Fruit fly (Drosophila melanogaster) whole organism, prepupa: ENCODE data around the gene Mgat2.

Source experiments
- Blimp-1 ChIP-seq: fragments of 200-800 bp; sonication (Bioruptor generic); optimal IDR thresholded peaks from 3 replicates; lab custom pipeline; 2017; ENCODE audit warnings: missing biosample characterization, missing genetic modification characterization, mild to moderate bottlenecking, moderate library complexity, missing genetic modification reagents
- CG10669 ChIP-seq: fragments of 200-800 bp; sonication (Bioruptor generic); optimal IDR thresholded peaks from 3 replicates; lab custom pipeline; 2018; ENCODE audit warnings: missing biosample characterization, mild to moderate bottlenecking, missing genetic modification characterization, moderate library complexity
- CG11294 ChIP-seq: fragments of 200-800 bp; sonication (Bioruptor generic); IDR thresholded peaks from 2 replicates; pipeline ENCODE4 v1.3.6; 2022; ENCODE audit warnings: missing biosample characterization, missing genetic modification characterization
- CG11762 ChIP-seq: fragments of 200-800 bp; sonication (Bioruptor generic); optimal IDR thresholded peaks from 3 replicates; lab custom pipeline; 2016; ENCODE audit warnings: missing biosample characterization, missing genetic modification characterization; ENCODE audit not compliant: insufficient read depth
- CG15336 ChIP-seq: fragments of 200-800 bp; sonication (Bioruptor generic); IDR thresholded peaks from 2 replicates; pipeline ENCODE4 v1.3.6; 2022; ENCODE audit warnings: missing biosample characterization, missing genetic modification characterization
- CG3032 ChIP-seq: fragments of 200-800 bp; optimal IDR thresholded peaks from 2 replicates; lab custom pipeline; 2019; ENCODE audit warnings: missing biosample characterization, mild to moderate bottlenecking, missing genetic modification characterization, moderate library complexity
- CG31627 ChIP-seq: fragments of 200-800 bp; sonication (Bioruptor generic); optimal IDR thresholded peaks from 3 replicates; lab custom pipeline; 2016; ENCODE audit warnings: missing biosample characterization, missing genetic modification characterization
- CG32006 ChIP-seq: fragments of 200-800 bp; sonication (Bioruptor generic); optimal IDR thresholded peaks from 3 replicates; lab custom pipeline; 2017; ENCODE audit warnings: missing biosample characterization, mild to moderate bottlenecking, missing genetic modification characterization
- CG34406 ChIP-seq: fragments of 200-800 bp; sonication (Bioruptor generic); optimal IDR thresholded peaks from 3 replicates; lab custom pipeline; 2016; ENCODE audit warnings: missing biosample characterization, missing genetic modification characterization
- CG3919 ChIP-seq: fragments of 200-800 bp; sonication (Bioruptor generic); optimal IDR thresholded peaks from 3 replicates; lab custom pipeline; 2016; ENCODE audit warnings: missing biosample characterization, missing genetic modification characterization
- CG4318 ChIP-seq: fragments of 200-800 bp; sonication (Bioruptor generic); optimal IDR thresholded peaks from 3 replicates; lab custom pipeline; 2017; ENCODE audit warnings: missing biosample characterization, mild to moderate bottlenecking, missing genetic modification characterization
- CG6163 ChIP-seq: fragments of 200-800 bp; sonication (Bioruptor generic); IDR thresholded peaks from 3 replicates; pipeline ENCODE4 v1.3.6; 2022; ENCODE audit warnings: missing biosample characterization, missing genetic modification characterization
- CG6792 ChIP-seq: fragments of 200-800 bp; sonication (Bioruptor generic); optimal IDR thresholded peaks from 3 replicates; lab custom pipeline; 2016; ENCODE audit warnings: missing biosample characterization, missing genetic modification characterization
- CG6808 ChIP-seq: fragments of 200-800 bp; sonication (Bioruptor generic); optimal IDR thresholded peaks from 3 replicates; lab custom pipeline; 2017; ENCODE audit warnings: missing biosample characterization, missing genetic modification characterization, mild to moderate bottlenecking, moderate library complexity, missing genetic modification reagents
- CG7368 ChIP-seq: fragments of 200-800 bp; sonication (Bioruptor generic); optimal IDR thresholded peaks from 3 replicates; lab custom pipeline; 2016; ENCODE audit warnings: missing biosample characterization, missing genetic modification characterization
- CG8119 ChIP-seq: fragments of 200-800 bp; sonication (Bioruptor generic); IDR thresholded peaks from 3 replicates; pipeline ENCODE4 v1.3.6; 2022; ENCODE audit warnings: missing biosample characterization, missing genetic modification characterization
- CG8319 ChIP-seq: fragments of 200-800 bp; sonication (Bioruptor generic); optimal IDR thresholded peaks from 3 replicates; lab custom pipeline; 2016; ENCODE audit warnings: missing biosample characterization, missing genetic modification characterization
- CG8632 ChIP-seq: fragments of 200-800 bp; sonication (Bioruptor generic); optimal IDR thresholded peaks from 3 replicates; lab custom pipeline; 2016; ENCODE audit warnings: missing biosample characterization, missing genetic modification characterization
- CG9139 ChIP-seq: fragments of 200-800 bp; sonication (Bioruptor generic); optimal IDR thresholded peaks from 3 replicates; lab custom pipeline; 2017; ENCODE audit warnings: missing biosample characterization, mild to moderate bottlenecking, missing genetic modification characterization
- Eip75B ChIP-seq: fragments of 200-800 bp; sonication (Bioruptor generic); optimal IDR thresholded peaks from 3 replicates; lab custom pipeline; 2016; ENCODE audit warnings: missing biosample characterization, missing genetic modification characterization
- Eip78C ChIP-seq: fragments of 200-800 bp; sonication (Bioruptor generic); peaks from one replicate; lab custom pipeline; 2016; ENCODE audit warnings: missing biosample characterization, missing genetic modification characterization
- Eip93F ChIP-seq: fragments of 200-800 bp; sonication (Bioruptor generic); optimal IDR thresholded peaks from 2 replicates; lab custom pipeline; 2016; ENCODE audit warnings: missing biosample characterization, mild to moderate bottlenecking, missing genetic modification characterization
- Ets21C ChIP-seq: fragments of 200-800 bp; sonication (Bioruptor generic); optimal IDR thresholded peaks from 3 replicates; lab custom pipeline; 2016; ENCODE audit warnings: missing biosample characterization, missing genetic modification characterization
- Ets96B ChIP-seq: fragments of 200-800 bp; optimal IDR thresholded peaks from 2 replicates; lab custom pipeline; 2019; ENCODE audit warnings: missing biosample characterization, mild to moderate bottlenecking, missing genetic modification characterization, moderate library complexity
- Gug ChIP-seq: fragments of 200-800 bp; sonication (Bioruptor generic); IDR thresholded peaks from 2 replicates; pipeline ENCODE4 v1.3.6; 2022; ENCODE audit warnings: missing biosample characterization, missing genetic modification characterization
- Hr38 ChIP-seq: sonication (Bioruptor generic); optimal IDR thresholded peaks from 2 replicates; lab custom pipeline; 2016; ENCODE audit warnings: missing biosample characterization, missing genetic modification characterization
- Hr39 ChIP-seq: fragments of 200-800 bp; sonication (Bioruptor generic); optimal IDR thresholded peaks from 2 replicates; lab custom pipeline; 2016; ENCODE audit warnings: missing biosample characterization, missing genetic modification characterization
- Hr4 ChIP-seq: fragments of 200-800 bp; sonication (Bioruptor generic); optimal IDR thresholded peaks from 3 replicates; lab custom pipeline; 2016; ENCODE audit warnings: missing biosample characterization, missing genetic modification characterization
- Lpt ChIP-seq: fragments of 200-800 bp; sonication (Bioruptor generic); optimal IDR thresholded peaks from 3 replicates; lab custom pipeline; 2016; ENCODE audit warnings: missing biosample characterization, missing genetic modification characterization
- Met ChIP-seq: fragments of 200-800 bp; sonication (Bioruptor generic); optimal IDR thresholded peaks from 3 replicates; lab custom pipeline; 2016; ENCODE audit warnings: missing biosample characterization, missing genetic modification characterization
- OdsH ChIP-seq: fragments of 200-800 bp; sonication (Bioruptor generic); optimal IDR thresholded peaks from 3 replicates; lab custom pipeline; 2016; ENCODE audit warnings: missing biosample characterization, missing genetic modification characterization
- Smox ChIP-seq: fragments of 200-800 bp; sonication (Bioruptor generic); optimal IDR thresholded peaks from 3 replicates; lab custom pipeline; 2016; ENCODE audit warnings: missing biosample characterization, missing genetic modification characterization
- Sox102F ChIP-seq: fragments of 200-800 bp; sonication (Bioruptor generic); optimal IDR thresholded peaks from 2 replicates; lab custom pipeline; 2016; ENCODE audit warnings: missing biosample characterization, mild to moderate bottlenecking, missing genetic modification characterization
- Sox14 ChIP-seq: fragments of 200-800 bp; sonication (Bioruptor generic); optimal IDR thresholded peaks from 3 replicates; lab custom pipeline; 2016; ENCODE audit warnings: missing biosample characterization, missing genetic modification characterization
- Sox15 ChIP-seq: fragments of 200-800 bp; sonication (Bioruptor generic); optimal IDR thresholded peaks from 3 replicates; lab custom pipeline; 2016; ENCODE audit warnings: missing biosample characterization, missing genetic modification characterization
- achi ChIP-seq: fragments of 200-800 bp; sonication (Bioruptor generic); optimal IDR thresholded peaks from 3 replicates; lab custom pipeline; 2016; ENCODE audit warnings: missing biosample characterization, missing genetic modification characterization
- acj6 ChIP-seq: fragments of 200-800 bp; sonication (Bioruptor generic); optimal IDR thresholded peaks from 3 replicates; lab custom pipeline; 2016; ENCODE audit warnings: missing biosample characterization, missing genetic modification characterization
- cyc ChIP-seq: fragments of 200-800 bp; sonication (Bioruptor generic); optimal IDR thresholded peaks from 3 replicates; lab custom pipeline; 2016; ENCODE audit warnings: missing biosample characterization, missing genetic modification characterization
- dac ChIP-seq: fragments of 200-800 bp; sonication (Bioruptor generic); optimal IDR thresholded peaks from 2 replicates; lab custom pipeline; 2017; ENCODE audit warnings: missing biosample characterization, mild to moderate bottlenecking, missing genetic modification characterization
- dsx ChIP-seq: fragments of 200-800 bp; optimal IDR thresholded peaks from 3 replicates; lab custom pipeline; 2019; ENCODE audit warnings: missing biosample characterization, mild to moderate bottlenecking, missing genetic modification characterization, moderate library complexity; ENCODE audit not compliant: poor library complexity, severe bottlenecking
- eg ChIP-seq: fragments of 200-800 bp; sonication (Bioruptor generic); IDR thresholded peaks from 3 replicates; pipeline ENCODE4 v1.3.6; 2022; ENCODE audit warnings: missing biosample characterization, missing genetic modification characterization
- esn ChIP-seq: fragments of 200-800 bp; sonication (Bioruptor generic); optimal IDR thresholded peaks from 2 replicates; lab custom pipeline; 2016; ENCODE audit warnings: missing biosample characterization, mild to moderate bottlenecking, missing genetic modification characterization, moderate library complexity
- fd59A ChIP-seq: fragments of 200-800 bp; sonication (Bioruptor generic); optimal IDR thresholded peaks from 2 replicates; lab custom pipeline; 2017; ENCODE audit warnings: missing biosample characterization, mild to moderate bottlenecking, missing genetic modification characterization, missing genetic modification reagents
- fd85E ChIP-seq: fragments of 200-800 bp; sonication (Bioruptor generic); optimal IDR thresholded peaks from 3 replicates; lab custom pipeline; 2016; ENCODE audit warnings: missing biosample characterization, missing genetic modification characterization
- fkh ChIP-seq: fragments of 200-800 bp; sonication (Bioruptor generic); optimal IDR thresholded peaks from 3 replicates; lab custom pipeline; 2017; ENCODE audit warnings: missing biosample characterization, mild to moderate bottlenecking, missing genetic modification characterization, moderate library complexity
- lz ChIP-seq: fragments of 200-800 bp; sonication (Bioruptor generic); optimal IDR thresholded peaks from 3 replicates; lab custom pipeline; 2016; ENCODE audit warnings: missing biosample characterization, missing genetic modification characterization
- pdm3 ChIP-seq: fragments of 200-800 bp; sonication (Bioruptor generic); optimal IDR thresholded peaks from 3 replicates; lab custom pipeline; 2016; ENCODE audit warnings: missing biosample characterization, missing genetic modification characterization
- salr ChIP-seq, 2 experiments: fragments of 200-800 bp; sonication (Bioruptor generic); optimal IDR thresholded peaks; 3 replicates each; lab custom pipeline; 2016 to 2018; ENCODE audit warnings: missing biosample characterization in 2 of 2, missing genetic modification characterization in 2 of 2, mild to moderate bottlenecking in 1 of 2
- spab ChIP-seq: fragments of 200-800 bp; sonication (Bioruptor generic); optimal IDR thresholded peaks from 2 replicates; lab custom pipeline; 2017; ENCODE audit warnings: missing biosample characterization, mild to moderate bottlenecking, missing genetic modification characterization, missing genetic modification reagents
- ss ChIP-seq, 2 experiments: fragments of 200-800 bp; sonication (Bioruptor generic); optimal IDR thresholded peaks; 2 replicates in 1 of 2; 3 replicates in 1 of 2; lab custom pipeline; 2017 to 2018; ENCODE audit warnings: mild to moderate bottlenecking in 2 of 2, missing biosample characterization in 2 of 2, missing genetic modification characterization in 2 of 2, moderate library complexity in 1 of 2
- svp ChIP-seq: fragments of 200-800 bp; sonication (Bioruptor generic); peaks from one replicate; lab custom pipeline; 2016; ENCODE audit warnings: missing biosample characterization, missing genetic modification characterization
- topi ChIP-seq: fragments of 200-800 bp; sonication (Bioruptor generic); optimal IDR thresholded peaks from 3 replicates; lab custom pipeline; 2016; ENCODE audit warnings: missing biosample characterization, missing genetic modification characterization
- vri ChIP-seq: fragments of 200-800 bp; sonication (Bioruptor generic); optimal IDR thresholded peaks from 3 replicates; lab custom pipeline; 2016; ENCODE audit warnings: missing biosample characterization, mild to moderate bottlenecking, missing genetic modification characterization

Mgat2 gene

dm6 chr3R:29982027-29982426 lies 40.0 kb downstream of the Mgat2 start:
- peak; percentile 73 for TF ChIP-seq dac (GFP tag; lab: Kevin White, UChicago)
- no peak for TF ChIP-seq CG3032 (tag; lab: Kevin White, UChicago)
- no peak for TF ChIP-seq dsx (GFP tag; lab: Kevin White, UChicago)
- no peak for TF ChIP-seq fd59A (GFP tag; lab: Kevin White, UChicago)
- TF ChIP-seq Sox15 (GFP tag; lab: Kevin White, UChicago): no peak
- no peak for TF ChIP-seq svp (GFP tag; lab: Kevin White, UChicago)
- no peak for TF ChIP-seq CG8319 (GFP tag; lab: Kevin White, UChicago)
- TF ChIP-seq CG7368 (GFP tag; lab: Kevin White, UChicago): no peak
- TF ChIP-seq Met (GFP tag; lab: Kevin White, UChicago): peak; percentile 6
- peak; percentile 60 for TF ChIP-seq Eip78C (GFP tag; lab: Kevin White, UChicago)
- no peak for TF ChIP-seq spab (GFP tag; lab: Kevin White, UChicago)
- no peak for TF ChIP-seq CG9139
- TF ChIP-seq CG6163 (GFP tag; lab: Robert Waterston, UW): peak; percentile 84
- peak; percentile 44 for TF ChIP-seq acj6 (GFP tag; lab: Kevin White, UChicago)
- TF ChIP-seq fkh (GFP tag; lab: Kevin White, UChicago): no peak
- TF ChIP-seq CG32006: peak; percentile 84
- TF ChIP-seq CG4318: peak; percentile 74
- peak; percentile 24 for TF ChIP-seq Hr39 (GFP tag; lab: Kevin White, UChicago)
- TF ChIP-seq Ets96B (tag; lab: Kevin White, UChicago): no peak
- no peak for TF ChIP-seq fd85E (GFP tag; lab: Kevin White, UChicago)
- TF ChIP-seq Eip93F (GFP tag; lab: Kevin White, UChicago): no peak
- TF ChIP-seq OdsH (GFP tag; lab: Kevin White, UChicago): peak; percentile 37
- TF ChIP-seq esn (GFP tag; lab: Kevin White, UChicago): no peak
- peak; percentile 23 for TF ChIP-seq Sox14 (GFP tag; lab: Kevin White, UChicago)
- no peak for TF ChIP-seq Sox102F
- peak; percentile 39 for TF ChIP-seq Lpt (GFP tag; lab: Kevin White, UChicago)
- TF ChIP-seq CG31627 (GFP tag; lab: Kevin White, UChicago): no peak
- TF ChIP-seq CG3919 (GFP tag; lab: Kevin White, UChicago): peak; percentile 30
- no peak for TF ChIP-seq CG6808 (GFP tag; lab: Kevin White, UChicago)
- TF ChIP-seq Ets21C (GFP tag; lab: Kevin White, UChicago): no peak
- no peak for TF ChIP-seq vri (GFP tag; lab: Kevin White, UChicago)
- no peak for TF ChIP-seq CG6792
- TF ChIP-seq CG15336 (GFP tag; lab: Robert Waterston, UW): peak; percentile 87
- peak; percentile 89 for TF ChIP-seq eg
- TF ChIP-seq cyc (GFP tag; lab: Kevin White, UChicago): no peak
- peak; percentile 89 for TF ChIP-seq Hr4 (GFP tag; lab: Kevin White, UChicago)
- TF ChIP-seq Gug (GFP tag; lab: Robert Waterston, UW): peak; percentile 62
- TF ChIP-seq CG11294 (GFP tag; lab: Robert Waterston, UW): peak; percentile 67
- TF ChIP-seq Hr38 (GFP tag; lab: Kevin White, UChicago): no peak
- peak; percentile 10 for TF ChIP-seq pdm3 (GFP tag; lab: Kevin White, UChicago)
- TF ChIP-seq CG11762 (GFP tag; lab: Kevin White, UChicago): no peak
- TF ChIP-seq CG8632: no peak
- TF ChIP-seq topi: no peak
- peak; percentile 46 for TF ChIP-seq achi (GFP tag; lab: Kevin White, UChicago)
- peak; percentile 83 for TF ChIP-seq CG8119 (GFP tag; lab: Robert Waterston, UW)
- no peak for TF ChIP-seq Eip75B (GFP tag; lab: Kevin White, UChicago)
- TF ChIP-seq Blimp-1 (GFP tag; lab: Kevin White, UChicago): no peak
- TF ChIP-seq lz (GFP tag; lab: Kevin White, UChicago): no peak
- TF ChIP-seq ss (GFP tag; optimal IDR thresholded peaks at IDR 0.05; lab: Kevin White, UChicago): no peak
- no peak for TF ChIP-seq Smox
- TF ChIP-seq CG34406: no peak
- TF ChIP-seq salr (GFP tag; optimal IDR thresholded peaks at IDR 0.05; lab: Kevin White, UChicago): peak in 1 of 2 experiments; percentile 41
- no peak for TF ChIP-seq CG10669 (GFP tag; lab: Kevin White, UChicago)
